Worm (Caenorhabditis elegans) whole organism, young adult: ENCODE data around the gene Y55F3BR.11.

Experiments used
- D2030.7 ChIP-seq: fragments of 200-800 bp; sonication (Bioruptor generic); IDR thresholded peaks from 2 replicates; pipeline ENCODE4 v1.3.6; 2022; ENCODE audit warnings: missing genetic modification reagents, missing genetic modification characterization, missing compliant biosample characterization
- F33H1.4 ChIP-seq: fragments of 200-800 bp; sonication (Bioruptor generic); IDR thresholded peaks from 2 replicates; pipeline ENCODE4 v1.3.6; 2022; ENCODE audit warnings: missing genetic modification reagents, missing genetic modification characterization, missing compliant biosample characterization
- F39B2.1 ChIP-seq: fragments of 200-800 bp; sonication (Bioruptor generic); IDR thresholded peaks from 2 replicates; pipeline ENCODE4 v1.3.6; 2022; ENCODE audit warnings: missing genetic modification reagents, missing genetic modification characterization, missing compliant biosample characterization
- F49E8.2 ChIP-seq: sonication (generic microtip); optimal IDR thresholded peaks from 3 replicates; lab custom pipeline; 2017; ENCODE audit warnings: missing genetic modification characterization, mild to moderate bottlenecking, missing compliant biosample characterization, antibody characterized with exemption, moderate library complexity; ENCODE audit not compliant: insufficient read depth
- F55B11.4 ChIP-seq: sonication (generic microtip); optimal IDR thresholded peaks from 2 replicates; lab custom pipeline; 2016; ENCODE audit warnings: missing compliant biosample characterization, missing genetic modification characterization, borderline replicate concordance; ENCODE audit not compliant: insufficient read depth
- F57A8.1 ChIP-seq: fragments of 200-800 bp; sonication (Bioruptor generic); optimal IDR thresholded peaks from 2 replicates; lab custom pipeline; 2018; ENCODE audit warnings: mild to moderate bottlenecking, missing genetic modification characterization, moderate library complexity, missing compliant biosample characterization
- T26A5.8 ChIP-seq: sonication (generic microtip); optimal IDR thresholded peaks from 2 replicates; lab custom pipeline; 2016; ENCODE audit warnings: missing genetic modification characterization, missing compliant biosample characterization
- Y53G8AR.9 ChIP-seq: fragments of 200-800 bp; sonication (Bioruptor generic); conservative IDR thresholded peaks from 2 replicates; pipeline ENCODE4 v1.3.6; 2022; ENCODE audit warnings: missing genetic modification reagents, missing genetic modification characterization, missing compliant biosample characterization
- Y56A3A.18 ChIP-seq: fragments of 200-800 bp; sonication (Bioruptor generic); IDR thresholded peaks from 2 replicates; pipeline ENCODE4 v1.3.6; 2022; ENCODE audit warnings: missing genetic modification reagents, missing genetic modification characterization, missing compliant biosample characterization
- Y67H2A.10 ChIP-seq: fragments of 200-800 bp; sonication (Bioruptor generic); conservative IDR thresholded peaks from 2 replicates; pipeline ENCODE4 v1.3.6; 2022; ENCODE audit warnings: missing genetic modification reagents, missing genetic modification characterization, missing compliant biosample characterization
- aptf-2 ChIP-seq: fragments of 200-800 bp; sonication (Bioruptor generic); conservative IDR thresholded peaks from 2 replicates; pipeline ENCODE4 v1.3.6; 2022; ENCODE audit warnings: missing genetic modification reagents, missing genetic modification characterization, missing compliant biosample characterization
- aptf-3 ChIP-seq: fragments of 200-800 bp; sonication (Bioruptor generic); IDR thresholded peaks from 2 replicates; pipeline ENCODE4 v1.3.6; 2022; ENCODE audit warnings: missing genetic modification characterization, missing compliant biosample characterization
- bed-2 ChIP-seq: fragments of 200-800 bp; sonication (Bioruptor generic); IDR thresholded peaks from 2 replicates; pipeline ENCODE4 v1.3.6; 2022; ENCODE audit warnings: missing genetic modification reagents, missing genetic modification characterization, missing compliant biosample characterization
- cebp-1 ChIP-seq, 2 experiments: fragments of 200-800 bp in 1 of 2; sonication (Bioruptor generic) in 1 of 2; sonication (generic microtip) in 1 of 2; IDR thresholded peaks in 1 of 2; optimal IDR thresholded peaks in 1 of 2; 2 replicates each; pipeline versions ENCODE4 v1.3.6 to Lab custom; 2017 to 2022; ENCODE audit warnings: missing compliant biosample characterization in 2 of 2, missing genetic modification characterization in 2 of 2, mild to moderate bottlenecking in 1 of 2, missing genetic modification reagents in 1 of 2, moderate library complexity in 1 of 2
- cebp-2 ChIP-seq: fragments of 200-800 bp; sonication (Bioruptor generic); IDR thresholded peaks from 2 replicates; pipeline ENCODE4 v1.3.6; 2022; ENCODE audit warnings: missing genetic modification characterization, missing compliant biosample characterization
- ceh-79 ChIP-seq: sonication (generic microtip); optimal IDR thresholded peaks from 2 replicates; lab custom pipeline; 2017; ENCODE audit warnings: mild to moderate bottlenecking, missing genetic modification characterization, missing compliant biosample characterization
- ceh-91 ChIP-seq: fragments of 200-800 bp; sonication (Bioruptor generic); IDR thresholded peaks from 2 replicates; pipeline ENCODE4 v1.3.6; 2022; ENCODE audit warnings: missing genetic modification reagents, missing genetic modification characterization, missing compliant biosample characterization
- hmg-1.2 ChIP-seq: fragments of 200-800 bp; sonication (Bioruptor generic); IDR thresholded peaks from 2 replicates; pipeline ENCODE4 v1.3.6; 2022; ENCODE audit warnings: missing genetic modification reagents, missing genetic modification characterization, missing compliant biosample characterization
- let-526 ChIP-seq: fragments of 200-800 bp; sonication (Bioruptor generic); IDR thresholded peaks from 2 replicates; pipeline ENCODE4 v1.3.6; 2022; ENCODE audit warnings: missing genetic modification reagents, missing genetic modification characterization, missing compliant biosample characterization
- let-607 ChIP-seq, 2 experiments: fragments of 200-800 bp in 1 of 2; sonication (Bioruptor generic) in 1 of 2; sonication (generic microtip) in 1 of 2; optimal IDR thresholded peaks; 2 replicates each; lab custom pipeline; 2016 to 2018; ENCODE audit warnings: mild to moderate bottlenecking in 2 of 2, missing compliant biosample characterization in 2 of 2, missing genetic modification characterization in 2 of 2, moderate library complexity in 2 of 2, missing genotype in 1 of 2
- lin-26 ChIP-seq: fragments of 200-800 bp; sonication (Bioruptor generic); IDR thresholded peaks from 2 replicates; pipeline ENCODE4 v1.3.6; 2022; ENCODE audit warnings: missing genetic modification reagents, missing genetic modification characterization, missing compliant biosample characterization
- lin-35 ChIP-seq, 3 experiments: fragments of 150-350 bp in 2 of 3; sonication (generic microtip) in 1 of 3; optimal IDR thresholded peaks; 2 replicates each; lab custom pipeline; 2014 to 2018; ENCODE audit warnings: missing biosample characterization in 3 of 3, missing genetic modification characterization in 3 of 3, missing genetic modification reagents in 3 of 3
- lin-54 ChIP-seq: fragments of 200-800 bp; sonication (Bioruptor generic); optimal IDR thresholded peaks from 2 replicates; lab custom pipeline; 2018; ENCODE audit warnings: mild to moderate bottlenecking, missing genetic modification characterization, missing compliant biosample characterization
- lsl-1 ChIP-seq: fragments of 200-800 bp; sonication (Bioruptor generic); optimal IDR thresholded peaks from 2 replicates; lab custom pipeline; 2018; ENCODE audit warnings: mild to moderate bottlenecking, missing genetic modification characterization, moderate library complexity, missing compliant biosample characterization
- madf-6 ChIP-seq: fragments of 200-800 bp; sonication (Bioruptor generic); IDR thresholded peaks from 2 replicates; pipeline ENCODE4 v1.3.6; 2022; ENCODE audit warnings: missing genetic modification reagents, missing genetic modification characterization, missing compliant biosample characterization
- madf-8 ChIP-seq: fragments of 200-800 bp; sonication (Bioruptor generic); conservative IDR thresholded peaks from 2 replicates; pipeline ENCODE4 v1.3.6; 2022; ENCODE audit warnings: missing genetic modification reagents, missing genetic modification characterization, missing compliant biosample characterization
- mcd-1 ChIP-seq: fragments of 200-800 bp; sonication (Bioruptor generic); IDR thresholded peaks from 2 replicates; pipeline ENCODE4 v1.3.6; 2022; ENCODE audit warnings: missing genetic modification reagents, missing genetic modification characterization, missing compliant biosample characterization
- mel-28 ChIP-seq: sonication (generic microtip); optimal IDR thresholded peaks from 2 replicates; lab custom pipeline; 2016; ENCODE audit warnings: borderline replicate concordance, mild to moderate bottlenecking, missing genetic modification characterization, missing compliant biosample characterization
- nhr-27 ChIP-seq: fragments of 200-800 bp; sonication (Bioruptor generic); optimal IDR thresholded peaks from 2 replicates; lab custom pipeline; 2018; ENCODE audit warnings: mild to moderate bottlenecking, missing genetic modification characterization, moderate library complexity, missing compliant biosample characterization
- snpc-3.4 ChIP-seq: sonication (generic microtip); optimal IDR thresholded peaks from 2 replicates; lab custom pipeline; 2017; ENCODE audit warnings: missing genetic modification characterization, mild to moderate bottlenecking, missing compliant biosample characterization, antibody characterized with exemption, moderate library complexity, missing genotype, missing genetic modification reagents
- snpc-4 ChIP-seq, 5 experiments: fragments of 150-350 bp in 1 of 5; sonication (generic microtip) in 4 of 5; optimal IDR thresholded peaks; 2 replicates each; lab custom pipeline; 2014 to 2018; ENCODE audit warnings: missing genetic modification characterization in 5 of 5, missing biosample characterization in 3 of 5, antibody characterized with exemption in 2 of 5, mild to moderate bottlenecking in 2 of 5, missing compliant biosample characterization in 2 of 5, missing genotype in 2 of 5, moderate library complexity in 2 of 5, missing genetic modification reagents in 1 of 5
- somi-1 ChIP-seq: fragments of 200-800 bp; sonication (Bioruptor generic); optimal IDR thresholded peaks from 2 replicates; lab custom pipeline; 2018; ENCODE audit warnings: mild to moderate bottlenecking, missing genetic modification characterization, missing compliant biosample characterization
- xnd-1 ChIP-seq: sonication (generic microtip); optimal IDR thresholded peaks from 2 replicates; lab custom pipeline; 2016; ENCODE audit warnings: missing genotype, missing genetic modification reagents, missing genetic modification characterization, missing compliant biosample characterization
- ztf-18 ChIP-seq: sonication (generic microtip); optimal IDR thresholded peaks from 2 replicates; lab custom pipeline; 2016; ENCODE audit warnings: missing genotype, mild to moderate bottlenecking, missing genetic modification characterization, missing compliant biosample characterization
- ztf-22 ChIP-seq: fragments of 200-800 bp; sonication (Bioruptor generic); optimal IDR thresholded peaks from 2 replicates; lab custom pipeline; 2018; ENCODE audit warnings: mild to moderate bottlenecking, missing genetic modification characterization, moderate library complexity, missing compliant biosample characterization
- ztf-25 ChIP-seq: fragments of 200-800 bp; sonication (Bioruptor generic); IDR thresholded peaks from 2 replicates; pipeline ENCODE4 v1.3.6; 2022; ENCODE audit warnings: missing genetic modification reagents, missing genetic modification characterization, missing compliant biosample characterization

The Y55F3BR.11 gene

ce11 chrIV:828427-828826 lies 26.6 kb upstream of the Y55F3BR.11 start:
- TF ChIP-seq mcd-1 (GFP tag; lab: Robert Waterston, UW): peak; percentile 58
- TF ChIP-seq snpc-4 (GFP tag; optimal IDR thresholded peaks at IDR 0.05; lab: Kevin White, UChicago): no peak
- peak in 1 of 4 experiments; percentile 17 for TF ChIP-seq snpc-4 (tag; optimal IDR thresholded peaks at IDR 0.05; lab: Kevin White, UChicago)
- TF ChIP-seq cebp-1 (GFP tag; IDR thresholded peaks at IDR 0.05; lab: Robert Waterston, UW): no peak
- peak; percentile 39 for TF ChIP-seq cebp-1 (tag; optimal IDR thresholded peaks at IDR 0.05; lab: Kevin White, UChicago)
- TF ChIP-seq cebp-2 (GFP tag; lab: Robert Waterston, UW): no peak
- peak in 1 of 3 experiments; percentile 35 for TF ChIP-seq lin-35 (GFP tag; optimal IDR thresholded peaks at IDR 0.05; lab: Kevin White, UChicago)
- TF ChIP-seq Y53G8AR.9: no peak
- peak; percentile 80 for TF ChIP-seq hmg-1.2 (GFP tag; lab: Robert Waterston, UW)
- peak; percentile 7 for TF ChIP-seq somi-1

ce11 chrIV:829107-829506 lies 25.9 kb upstream of the Y55F3BR.11 start:
- TF ChIP-seq T26A5.8: no peak
- TF ChIP-seq madf-6 (GFP tag; lab: Robert Waterston, UW): no peak
- no peak for TF ChIP-seq F57A8.1
- no peak for TF ChIP-seq aptf-2 (GFP tag; lab: Robert Waterston, UW)
- TF ChIP-seq cebp-1 (GFP tag; IDR thresholded peaks at IDR 0.05; lab: Robert Waterston, UW): no peak
- TF ChIP-seq cebp-1 (tag; optimal IDR thresholded peaks at IDR 0.05; lab: Kevin White, UChicago): no peak
- TF ChIP-seq ztf-18 (tag; lab: Kevin White, UChicago): no peak
- no peak for TF ChIP-seq ztf-22 (GFP tag; lab: Kevin White, UChicago)
- no peak for TF ChIP-seq Y56A3A.18 (GFP tag; lab: Robert Waterston, UW)
- TF ChIP-seq ceh-79: no peak
- no peak for TF ChIP-seq Y67H2A.10
- no peak for TF ChIP-seq mel-28
- TF ChIP-seq F39B2.1: no peak
- TF ChIP-seq bed-2 (GFP tag; lab: Robert Waterston, UW): no peak
- no peak for TF ChIP-seq ceh-91 (GFP tag; lab: Robert Waterston, UW)
- no peak for TF ChIP-seq F55B11.4
- no peak for TF ChIP-seq aptf-3 (GFP tag; lab: Robert Waterston, UW)

ce11 chrIV:829691-830090 lies 25.3 kb upstream of the Y55F3BR.11 start:
- no peak for TF ChIP-seq let-526 (GFP tag; lab: Robert Waterston, UW)
- TF ChIP-seq ztf-25 (GFP tag; lab: Robert Waterston, UW): no peak
- 0 out of 2 replicates have a peak, but pooled peaks have one; percentile 40 for TF ChIP-seq D2030.7 (GFP tag; lab: Robert Waterston, UW)
- TF ChIP-seq snpc-3.4 (tag; lab: Kevin White, UChicago): no peak
- no peak for TF ChIP-seq let-607 (tag; optimal IDR thresholded peaks at IDR 0.05; lab: Kevin White, UChicago)
- no peak for TF ChIP-seq F49E8.2
- no peak for TF ChIP-seq hmg-1.2 (GFP tag; lab: Robert Waterston, UW)
- peak; percentile 82 for TF ChIP-seq F33H1.4
- no peak for TF ChIP-seq lin-26 (GFP tag; lab: Robert Waterston, UW)
- TF ChIP-seq madf-8: peak; percentile 49
- TF ChIP-seq madf-6 (GFP tag; lab: Robert Waterston, UW): peak; percentile 72
- TF ChIP-seq nhr-27: no peak
- TF ChIP-seq xnd-1 (tag; lab: Kevin White, UChicago): peak; percentile 77
- peak; percentile 56 for TF ChIP-seq lin-54 (GFP tag; lab: Kevin White, UChicago)
- TF ChIP-seq lsl-1 (GFP tag; lab: Kevin White, UChicago): peak; percentile 83
- TF ChIP-seq, all 124 proteins: peak for 7
